Worm (Caenorhabditis elegans): ENCODE data around the gene ceh-31.

Gene ceh-31

ce11 chrX:3091119-3091746 lies 21.0 kb upstream of the ceh-31 start:
- TF ChIP-seq aha-1 (tag) = peak; percentile 82
- peak in 1 of 2 experiments; percentile 90 for TF ChIP-seq unc-62 (GFP tag; optimal IDR thresholded peaks at IDR 0.05 in 1 of 2)
- no peak for TF ChIP-seq unc-62 (tag; optimal IDR thresholded peaks at IDR 0.05)
- no peak for TF ChIP-seq unc-130 (GFP tag; optimal IDR thresholded peaks at IDR 0.05)

ce11 chrX:3089894-3090414 lies 19.7 kb upstream of the ceh-31 start:
- TF ChIP-seq aha-1 (tag) (peak; percentile 100), unc-62 (GFP tag; optimal IDR thresholded peaks at IDR 0.05 in 1 of 2) (peak in 1 of 2 experiments; percentile 91), unc-62 (tag; optimal IDR thresholded peaks at IDR 0.05) (no peak), hif-1 (tag; optimal IDR thresholded peaks at IDR 0.05) (peak; percentile 91 to 100), dmd-6 (GFP tag; IDR thresholded peaks at IDR 0.05) (peak; percentile 60), nhr-102 (tag; optimal IDR thresholded peaks at IDR 0.05) (peak; percentile 39), nhr-10 (tag; optimal IDR thresholded peaks at IDR 0.05) (peak; percentile 29), ZK546.5 (tag; optimal IDR thresholded peaks at IDR 0.05) (no peak), rbr-2 (tag; optimal IDR thresholded peaks at IDR 0.05) (peak; percentile 43), hmg-1.1 (GFP tag; IDR thresholded peaks at IDR 0.05) (peak; percentile 79), Y75B8A.6 (GFP tag; IDR thresholded peaks at IDR 0.05) (no peak), ztf-7 (tag; optimal IDR thresholded peaks at IDR 0.05) (no peak), hlh-30 (tag; optimal IDR thresholded peaks at IDR 0.05; ENCODE audit: insufficient read depth) (peak; percentile 92), daf-19 (GFP tag; conservative IDR thresholded peaks at IDR 0.05) (no peak), F44E2.7 (GFP tag; IDR thresholded peaks at IDR 0.05) (no peak), nhr-41 (GFP tag; IDR thresholded peaks at IDR 0.05) (no peak), T20F7.1 (GFP tag; optimal IDR thresholded peaks at IDR 0.05) (no peak), lsy-2 (tag; optimal IDR thresholded peaks at IDR 0.05) (peak in 1 of 2 experiments; percentile 40), nhr-25 (tag; optimal IDR thresholded peaks at IDR 0.05; ENCODE audit: borderline replicate concordance, insufficient read depth) (no peak), snpc-1.2 (GFP tag; IDR thresholded peaks at IDR 0.05) (no peak), hlh-11 (tag; optimal IDR thresholded peaks at IDR 0.05) (peak; percentile 78), daf-8 (GFP tag; IDR thresholded peaks at IDR 0.05) (no peak), nhr-11 (tag; optimal IDR thresholded peaks at IDR 0.05) (peak; percentile 57), nhr-48 (tag; optimal IDR thresholded peaks at IDR 0.05) (no peak), lin-15B (tag; optimal IDR thresholded peaks at IDR 0.05) (no peak), fkh-10 (GFP tag; optimal IDR thresholded peaks at IDR 0.05) (peak; percentile 16), ceh-32 (tag; optimal IDR thresholded peaks at IDR 0.05; ENCODE audit: poor library complexity) (no peak), nhr-77 (tag; optimal IDR thresholded peaks at IDR 0.05) (peak; percentile 73), pqm-1 (tag; optimal IDR thresholded peaks at IDR 0.05) (peak; percentile 61), daf-16 (GFP tag; optimal IDR thresholded peaks at IDR 0.05) (peak in 1 of 2 experiments; percentile 48), daf-16 (tag; optimal IDR thresholded peaks at IDR 0.05) (peak; percentile 96), lin-1 (GFP tag; IDR thresholded peaks at IDR 0.05) (peak; percentile 9; the same call in 1 of the 2 replicates), ctbp-1 (GFP tag; IDR thresholded peaks at IDR 0.05) (peak; percentile 54; the same call in 1 of the 2 replicates), mes-2 (tag; optimal IDR thresholded peaks at IDR 0.05; ENCODE audit: poor library complexity, severe bottlenecking) (peak; percentile 4), mxl-2 (GFP tag; conservative IDR thresholded peaks at IDR 0.05) (0 out of 2 replicates have a peak, but pooled peaks have one; percentile 26), zag-1 (tag; optimal IDR thresholded peaks at IDR 0.05) (no peak), aly-2 (tag; optimal IDR thresholded peaks at IDR 0.05) (no peak), dve-1 (tag; optimal IDR thresholded peaks at IDR 0.05; ENCODE audit: insufficient read depth) (peak; percentile 72), ceh-82 (tag; optimal IDR thresholded peaks at IDR 0.05) (no peak), mep-1 (tag; optimal IDR thresholded peaks at IDR 0.05) (peak; percentile 69), mdl-1 (tag; optimal IDR thresholded peaks at IDR 0.05) (peak; percentile 31 to 78), nhr-28 (tag; optimal IDR thresholded peaks at IDR 0.05) (peak; percentile 80), T26A8.4 (GFP tag; IDR thresholded peaks at IDR 0.05) (peak; percentile 55), mxl-3 (GFP tag; optimal IDR thresholded peaks at IDR 0.05) (peak; percentile 21), php-3 (GFP tag; IDR thresholded peaks at IDR 0.05) (0 out of 2 replicates have a peak, but pooled peaks have one; percentile 46), ama-1 (optimal IDR thresholded peaks at IDR 0.05) (peak; percentile 38), daf-12 (tag; optimal IDR thresholded peaks at IDR 0.05) (no peak)
